Worm (Caenorhabditis elegans) whole organism, late embryonic: ENCODE data around the gene mrps-28.

Experiments
- C08G9.2 ChIP-seq: sonication (generic microtip); optimal IDR thresholded peaks from 2 replicates; lab custom pipeline; 2016; ENCODE audit warnings: mild to moderate bottlenecking, missing genetic modification characterization, moderate library complexity, missing compliant biosample characterization
- K02D7.2 ChIP-seq: sonication (generic microtip); optimal IDR thresholded peaks from 2 replicates; lab custom pipeline; 2017; ENCODE audit warnings: mild to moderate bottlenecking, missing genetic modification characterization, missing compliant biosample characterization
- K09A11.1 ChIP-seq: sonication (generic microtip); optimal IDR thresholded peaks from 2 replicates; lab custom pipeline; 2017; ENCODE audit warnings: antibody characterized with exemption, mild to moderate bottlenecking, missing genetic modification characterization, missing compliant biosample characterization; ENCODE audit not compliant: insufficient read depth
- T23F11.4 ChIP-seq: fragments of 200-800 bp; sonication (Bioruptor generic); optimal IDR thresholded peaks from 2 replicates; lab custom pipeline; 2018; ENCODE audit warnings: mild to moderate bottlenecking, missing genetic modification characterization, missing compliant biosample characterization
- Y22D7AL.16 ChIP-seq: sonication (generic microtip); optimal IDR thresholded peaks from 2 replicates; lab custom pipeline; 2016; ENCODE audit warnings: missing genetic modification characterization, missing compliant biosample characterization
- ahr-1 ChIP-seq: sonication (generic microtip); optimal IDR thresholded peaks from 2 replicates; lab custom pipeline; 2016; ENCODE audit warnings: missing genetic modification characterization, missing compliant biosample characterization
- ama-1 ChIP-seq: fragments of 150-350 bp; optimal IDR thresholded peaks from 2 replicates; lab custom pipeline; 2014
- ceh-14 ChIP-seq: sonication (generic microtip); optimal IDR thresholded peaks from 2 replicates; lab custom pipeline; 2016; ENCODE audit warnings: missing genotype, missing genetic modification characterization, missing compliant biosample characterization
- ceh-19 ChIP-seq: fragments of 200-800 bp; sonication (Bioruptor generic); optimal IDR thresholded peaks from 2 replicates; lab custom pipeline; 2018; ENCODE audit warnings: mild to moderate bottlenecking, missing genetic modification characterization, missing compliant biosample characterization
- ceh-2 ChIP-seq: sonication (generic microtip); optimal IDR thresholded peaks from 2 replicates; lab custom pipeline; 2016; ENCODE audit warnings: missing genotype, missing genetic modification characterization, missing compliant biosample characterization
- ceh-22 ChIP-seq: sonication (generic microtip); optimal IDR thresholded peaks from 2 replicates; lab custom pipeline; 2017; ENCODE audit warnings: missing biosample characterization, missing genetic modification characterization
- ceh-24 ChIP-seq: sonication (generic microtip); optimal IDR thresholded peaks from 2 replicates; lab custom pipeline; 2016; ENCODE audit warnings: mild to moderate bottlenecking, missing genetic modification characterization, missing compliant biosample characterization
- ceh-30 ChIP-seq: fragments of 150-350 bp; optimal IDR thresholded peaks from 2 replicates; lab custom pipeline; 2014; ENCODE audit warnings: missing biosample characterization, missing genetic modification characterization
- ceh-31 ChIP-seq: sonication (generic microtip); optimal IDR thresholded peaks from 2 replicates; lab custom pipeline; 2016; ENCODE audit warnings: missing genetic modification characterization, missing compliant biosample characterization
- ceh-34 ChIP-seq: sonication (generic microtip); optimal IDR thresholded peaks from 2 replicates; lab custom pipeline; 2016; ENCODE audit warnings: mild to moderate bottlenecking, missing genetic modification characterization, missing compliant biosample characterization
- ceh-6 ChIP-seq: fragments of 200-800 bp; sonication (Bioruptor generic); optimal IDR thresholded peaks from 2 replicates; lab custom pipeline; 2018; ENCODE audit warnings: mild to moderate bottlenecking, missing genetic modification characterization, missing compliant biosample characterization
- ceh-9 ChIP-seq: sonication (generic microtip); optimal IDR thresholded peaks from 2 replicates; lab custom pipeline; 2016; ENCODE audit warnings: mild to moderate bottlenecking, missing genetic modification characterization, inconsistent platforms, missing compliant biosample characterization
- dmd-4 ChIP-seq: sonication (generic microtip); optimal IDR thresholded peaks from 2 replicates; lab custom pipeline; 2016; ENCODE audit warnings: borderline replicate concordance, missing genetic modification characterization, missing compliant biosample characterization
- eyg-1 ChIP-seq: sonication (generic microtip); optimal IDR thresholded peaks from 2 replicates; lab custom pipeline; 2016; ENCODE audit warnings: missing genotype, missing genetic modification characterization, missing compliant biosample characterization
- fkh-10 ChIP-seq: fragments of 150-350 bp; optimal IDR thresholded peaks from 2 replicates; lab custom pipeline; 2014; ENCODE audit warnings: missing biosample characterization, missing genetic modification reagents, missing genetic modification characterization
- fkh-6 ChIP-seq: sonication (generic microtip); optimal IDR thresholded peaks from 2 replicates; lab custom pipeline; 2016; ENCODE audit warnings: missing genetic modification characterization, missing compliant biosample characterization
- gmeb-2 ChIP-seq: sonication (generic microtip); optimal IDR thresholded peaks from 2 replicates; lab custom pipeline; 2016; ENCODE audit warnings: missing genetic modification characterization, inconsistent platforms, missing compliant biosample characterization
- hlh-15 ChIP-seq: sonication (generic microtip); optimal IDR thresholded peaks from 2 replicates; lab custom pipeline; 2016; ENCODE audit warnings: missing genetic modification characterization, missing compliant biosample characterization
- hlh-6 ChIP-seq: sonication (generic microtip); optimal IDR thresholded peaks from 2 replicates; lab custom pipeline; 2016; ENCODE audit warnings: missing genotype, missing genetic modification characterization, missing compliant biosample characterization
- lim-6 ChIP-seq: sonication (generic microtip); optimal IDR thresholded peaks from 2 replicates; lab custom pipeline; 2016; ENCODE audit warnings: missing genetic modification characterization, missing compliant biosample characterization
- nfya-1 ChIP-seq: sonication (generic microtip); optimal IDR thresholded peaks from 2 replicates; lab custom pipeline; 2017; ENCODE audit warnings: missing genetic modification characterization, mild to moderate bottlenecking, missing compliant biosample characterization, antibody characterized with exemption, moderate library complexity
- odd-2 ChIP-seq: sonication (generic microtip); optimal IDR thresholded peaks from 2 replicates; lab custom pipeline; 2017; ENCODE audit warnings: antibody characterized with exemption, mild to moderate bottlenecking, missing genetic modification characterization, missing compliant biosample characterization
- pag-3 ChIP-seq: sonication (generic microtip); optimal IDR thresholded peaks from 2 replicates; lab custom pipeline; 2016; ENCODE audit warnings: missing compliant biosample characterization, missing genetic modification characterization, borderline replicate concordance
- pat-9 ChIP-seq: fragments of 200-800 bp; sonication (Bioruptor generic); optimal IDR thresholded peaks from 2 replicates; lab custom pipeline; 2018; ENCODE audit warnings: mild to moderate bottlenecking, missing genetic modification characterization, moderate library complexity, missing compliant biosample characterization
- pqm-1 ChIP-seq: sonication (generic microtip); optimal IDR thresholded peaks from 2 replicates; lab custom pipeline; 2016; ENCODE audit warnings: missing genetic modification characterization, missing compliant biosample characterization
- rnt-1 ChIP-seq: sonication (generic microtip); optimal IDR thresholded peaks from 2 replicates; lab custom pipeline; 2016; ENCODE audit warnings: missing genetic modification characterization, missing compliant biosample characterization
- sdc-2 ChIP-seq: sonication (generic microtip); optimal IDR thresholded peaks from 2 replicates; lab custom pipeline; 2016; ENCODE audit warnings: missing genotype, missing genetic modification characterization, missing compliant biosample characterization
- tbx-2 ChIP-seq: sonication (generic microtip); optimal IDR thresholded peaks from 2 replicates; lab custom pipeline; 2016; ENCODE audit warnings: missing genetic modification characterization, missing compliant biosample characterization
- tbx-7 ChIP-seq: sonication (generic microtip); optimal IDR thresholded peaks from 2 replicates; lab custom pipeline; 2016; ENCODE audit warnings: missing genotype, missing genetic modification characterization, missing compliant biosample characterization
- ttx-3 ChIP-seq: sonication (generic microtip); optimal IDR thresholded peaks from 2 replicates; lab custom pipeline; 2016; ENCODE audit warnings: missing genetic modification reagents, missing genetic modification characterization, missing compliant biosample characterization
- unc-3 ChIP-seq, 2 experiments: fragments of 200-800 bp in 1 of 2; sonication (Bioruptor generic) in 1 of 2; sonication (generic microtip) in 1 of 2; conservative IDR thresholded peaks in 1 of 2; optimal IDR thresholded peaks in 1 of 2; 2 replicates each; pipeline versions ENCODE4 v1.3.6 to Lab custom; 2016 to 2022; ENCODE audit warnings: missing compliant biosample characterization in 2 of 2, missing genetic modification characterization in 2 of 2, missing genetic modification reagents in 1 of 2
- unc-55 ChIP-seq: sonication (generic microtip); optimal IDR thresholded peaks from 2 replicates; lab custom pipeline; 2017; ENCODE audit warnings: missing biosample characterization, missing genetic modification reagents, missing genetic modification characterization
- ztf-16 ChIP-seq: sonication (generic microtip); optimal IDR thresholded peaks from 2 replicates; lab custom pipeline; 2017; ENCODE audit warnings: missing genetic modification characterization, missing compliant biosample characterization

The mrps-28 gene

ce11 chrV:19609194-19609593 is 34.8 kb upstream of the mrps-28 start, which contains the start of gene grsp-1:
Gene grsp-1 (plus strand): TSS chrV:19609494.
- TF ChIP-seq ahr-1 (tag; lab: Kevin White, UChicago) (no peak), hlh-15 (no peak), sdc-2 (no peak), unc-55 (GFP tag; lab: Kevin White, UChicago) (no peak), ceh-2 (no peak), ceh-19 (GFP tag; lab: Kevin White, UChicago) (no peak), pat-9 (tag; lab: Kevin White, UChicago) (no peak), eyg-1 (no peak), ceh-34 (no peak), odd-2 (tag; lab: Kevin White, UChicago) (no peak), ceh-30 (tag; lab: Kevin White, UChicago) (no peak), fkh-10 (GFP tag; lab: Kevin White, UChicago) (no peak)
- TF ChIP-seq, all 69 proteins: peak for 0

- TF ChIP-seq K02D7.2 (tag; lab: Kevin White, UChicago): peak; percentile 10
- no peak for TF ChIP-seq unc-3 (GFP tag; conservative IDR thresholded peaks at IDR 0.05; lab: Robert Waterston, UW)
- no peak for TF ChIP-seq unc-3 (tag; optimal IDR thresholded peaks at IDR 0.05; lab: Kevin White, UChicago)
- no peak for TF ChIP-seq eyg-1
- no peak for TF ChIP-seq ttx-3 (tag; lab: Kevin White, UChicago)
- peak; percentile 24 for TF ChIP-seq ceh-9 (tag; lab: Kevin White, UChicago)
Observed at ce11 chrV:19610118-19610707, 33.8 kb upstream of the mrps-28 start.

DNA sequence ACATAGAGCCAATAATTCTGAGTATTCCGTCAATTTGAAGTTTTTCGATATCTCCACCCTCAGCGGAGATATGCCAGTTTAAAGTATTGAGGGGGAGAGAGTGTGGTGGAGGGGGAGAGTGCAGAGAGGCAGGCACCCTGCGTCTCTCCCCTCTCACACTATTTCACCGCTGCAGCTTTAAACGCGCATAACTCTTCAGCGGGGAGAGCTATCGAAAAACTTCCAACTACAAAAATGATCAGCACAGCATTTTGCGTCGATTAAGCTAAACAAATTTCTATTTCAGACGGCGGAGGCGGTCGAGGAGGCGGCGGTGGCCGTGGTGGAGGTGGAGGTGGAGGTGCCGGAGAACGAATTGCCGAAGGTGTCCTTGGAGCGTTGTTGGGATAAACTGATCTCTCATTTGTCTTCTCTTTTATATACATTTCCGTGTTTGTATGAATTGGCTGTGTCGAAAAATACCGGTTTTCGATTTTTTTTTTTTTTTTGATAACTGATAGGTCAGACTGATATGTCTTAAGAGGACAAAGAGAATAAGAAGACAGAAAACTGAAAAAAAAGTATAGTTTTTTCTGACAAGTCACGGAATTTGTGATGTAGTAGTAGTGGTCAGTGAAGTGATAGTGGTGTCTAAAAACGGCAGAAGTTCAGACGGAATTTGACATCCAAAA is 32.2 kb upstream of the mrps-28 start:
- no peak for TF ChIP-seq rnt-1 (tag; lab: Kevin White, UChicago)
- no peak for TF ChIP-seq ttx-3 (tag; lab: Kevin White, UChicago)
- no peak for TF ChIP-seq ama-1 (lab: Kevin White, UChicago)
- TF ChIP-seq ceh-24 (tag; lab: Kevin White, UChicago): no peak
- no peak for TF ChIP-seq ztf-16 (tag; lab: Kevin White, UChicago)
- no peak for TF ChIP-seq pag-3
- no peak for TF ChIP-seq T23F11.4
- TF ChIP-seq ceh-31 (tag; lab: Kevin White, UChicago): no peak
- no peak for TF ChIP-seq ceh-6 (GFP tag; lab: Kevin White, UChicago)
- no peak for TF ChIP-seq fkh-6 (tag; lab: Kevin White, UChicago)

- TF ChIP-seq pqm-1 (tag; lab: Kevin White, UChicago): no peak
- TF ChIP-seq nfya-1 (tag; lab: Kevin White, UChicago): no peak
- TF ChIP-seq ceh-14: no peak
- TF ChIP-seq Y22D7AL.16: no peak
- TF ChIP-seq ceh-31 (tag; lab: Kevin White, UChicago): no peak
- TF ChIP-seq fkh-10 (GFP tag; lab: Kevin White, UChicago): no peak
- TF ChIP-seq ceh-22: no peak
- TF ChIP-seq K09A11.1: no peak
- TF ChIP-seq unc-55 (GFP tag; lab: Kevin White, UChicago): no peak
- TF ChIP-seq tbx-7 (tag; lab: Kevin White, UChicago): no peak
- TF ChIP-seq dmd-4 (tag; lab: Kevin White, UChicago): no peak
- no peak for TF ChIP-seq ahr-1 (tag; lab: Kevin White, UChicago)
- TF ChIP-seq ttx-3 (tag; lab: Kevin White, UChicago): no peak
- TF ChIP-seq ztf-16 (tag; lab: Kevin White, UChicago): no peak
- TF ChIP-seq tbx-2 (tag; lab: Kevin White, UChicago): no peak
- no peak for TF ChIP-seq hlh-6 (tag; lab: Kevin White, UChicago)
- no peak for TF ChIP-seq pag-3
- no peak for TF ChIP-seq gmeb-2
- TF ChIP-seq C08G9.2 (tag; lab: Kevin White, UChicago): no peak
- TF ChIP-seq lim-6 (tag; lab: Kevin White, UChicago): no peak
Observed at ce11 chrV:19613161-19613560, 30.9 kb upstream of the mrps-28 start, which contains the start of gene nlp-26. Gene nlp-26 (plus strand): TSS chrV:19613461.
